Fruit fly (Drosophila melanogaster) S2 (cell line): ENCODE data around the gene Arr2.

Experiments used
- CG8478 ChIP-seq: fragments of >200 bp; optimal IDR thresholded peaks from 2 replicates; lab custom pipeline; 2018
- CTCF ChIP-seq, 2 experiments: fragments of >200 bp; optimal IDR thresholded peaks; 2 replicates each; lab custom pipeline; 2018

dm6 chr3L:8696487-8696954 lies 47.8 kb upstream of the Arr2 start:
- TF ChIP-seq CTCF (optimal IDR thresholded peaks at IDR 0.05; lab: Kevin White, UChicago) (no peak), CG8478 (lab: Kevin White, UChicago) (no peak)
